Worm (Caenorhabditis elegans) whole organism, L3 larva: ENCODE data around the gene ndab-2.

Experiments used
- R02D3.7 ChIP-seq: fragments of 150-350 bp; optimal IDR thresholded peaks from 2 replicates; lab custom pipeline; 2014; ENCODE audit warnings: missing biosample characterization, missing genetic modification characterization
- ZK546.5 ChIP-seq: sonication (generic microtip); optimal IDR thresholded peaks from 2 replicates; lab custom pipeline; 2017; ENCODE audit warnings: missing biosample characterization, missing genetic modification characterization
- elt-2 ChIP-seq: sonication (generic microtip); optimal IDR thresholded peaks from 2 replicates; lab custom pipeline; 2016; ENCODE audit warnings: missing genetic modification reagents, mild to moderate bottlenecking, missing genetic modification characterization, missing compliant biosample characterization
- jun-1 ChIP-seq: fragments of 150-350 bp; optimal IDR thresholded peaks from 2 replicates; lab custom pipeline; 2014; ENCODE audit warnings: missing biosample characterization, missing genetic modification reagents, missing genetic modification characterization
- lin-15B ChIP-seq: fragments of 150-350 bp; optimal IDR thresholded peaks from 2 replicates; lab custom pipeline; 2014; ENCODE audit warnings: missing biosample characterization, missing genetic modification characterization
- mdl-1 ChIP-seq: fragments of 150-350 bp; optimal IDR thresholded peaks from 2 replicates; lab custom pipeline; 2014; ENCODE audit warnings: missing biosample characterization, missing genetic modification characterization
- nhr-11 ChIP-seq: fragments of 150-350 bp; optimal IDR thresholded peaks from 2 replicates; lab custom pipeline; 2014; ENCODE audit warnings: missing biosample characterization, missing genetic modification characterization
- nhr-12 ChIP-seq: fragments of 150-350 bp; optimal IDR thresholded peaks from 2 replicates; lab custom pipeline; 2014; ENCODE audit warnings: missing biosample characterization, missing genetic modification characterization
- nhr-77 ChIP-seq: fragments of 150-350 bp; optimal IDR thresholded peaks from 2 replicates; lab custom pipeline; 2014; ENCODE audit warnings: missing biosample characterization, missing genetic modification characterization
- tbx-2 ChIP-seq: sonication (generic microtip); optimal IDR thresholded peaks from 2 replicates; lab custom pipeline; 2016; ENCODE audit warnings: mild to moderate bottlenecking, missing genetic modification characterization, missing compliant biosample characterization
- unc-62 ChIP-seq: fragments of 150-350 bp; sonication (generic microtip); optimal IDR thresholded peaks from 4 replicates; lab custom pipeline; 2014; ENCODE audit warnings: missing biosample characterization, missing genetic modification reagents, missing genetic modification characterization
- zag-1 ChIP-seq: fragments of 150-350 bp; optimal IDR thresholded peaks from 2 replicates; lab custom pipeline; 2014; ENCODE audit warnings: missing biosample characterization, missing genetic modification characterization
- ztf-4 ChIP-seq: fragments of 150-350 bp; optimal IDR thresholded peaks from 2 replicates; lab custom pipeline; 2014; ENCODE audit warnings: missing biosample characterization, missing genetic modification characterization

DNA sequence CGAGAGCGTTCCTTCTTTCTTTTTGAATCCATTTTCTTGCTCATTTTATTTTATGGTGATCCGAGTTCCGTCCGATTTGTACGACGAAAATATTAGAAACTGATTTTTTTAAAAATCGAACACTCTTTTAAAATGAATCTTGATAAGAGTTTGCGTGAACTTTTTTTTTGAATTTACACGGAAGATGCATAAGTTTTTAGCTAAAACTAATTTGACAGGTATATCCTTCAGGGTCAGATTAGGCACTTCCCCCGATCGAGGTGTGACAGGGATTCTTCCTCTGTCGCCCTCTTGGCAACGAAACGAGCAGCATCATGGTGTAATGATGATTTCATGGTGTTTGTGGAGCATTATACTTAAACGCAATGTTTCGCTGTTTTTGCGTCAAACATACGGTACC lies 14.8 kb downstream of the ndab-2 start, which contains the start of gene F37C12.18:
- no peak for TF ChIP-seq nhr-11 (tag; lab: Kevin White, UChicago)
- no peak for TF ChIP-seq jun-1 (tag; lab: Kevin White, UChicago)
- no peak for TF ChIP-seq unc-62
- no peak for TF ChIP-seq R02D3.7 (tag; lab: Kevin White, UChicago)
- TF ChIP-seq zag-1 (tag; lab: Kevin White, UChicago), result no peak
- TF ChIP-seq mdl-1 (tag; lab: Kevin White, UChicago), result no peak
- no peak for TF ChIP-seq nhr-77 (tag; lab: Kevin White, UChicago)
- no peak for TF ChIP-seq ZK546.5 (tag; lab: Kevin White, UChicago)
- TF ChIP-seq lin-15B, result no peak
- TF ChIP-seq elt-2, result no peak
- TF ChIP-seq nhr-12 (tag; lab: Kevin White, UChicago), result no peak
- TF ChIP-seq tbx-2, result no peak
- no peak for TF ChIP-seq ztf-4 (tag; lab: Kevin White, UChicago)
